Fruit fly (Drosophila melanogaster) whole organism, pupa: Measurements from ENCODE around the gene CG43993.

Experiments
- CG10348 ChIP-seq: fragments of 200-800 bp; sonication (Bioruptor generic); IDR thresholded peaks from 2 replicates; pipeline ENCODE4 v1.3.6; 2022; ENCODE audit warnings: missing biosample characterization, missing genetic modification characterization
- CG12605 ChIP-seq: fragments of 200-800 bp; sonication (Bioruptor generic); IDR thresholded peaks from 2 replicates; pipeline ENCODE4 v1.3.6; 2022; ENCODE audit warnings: missing biosample characterization, missing genetic modification characterization
- CG14655 ChIP-seq: fragments of 200-800 bp; sonication (Bioruptor generic); optimal IDR thresholded peaks from 3 replicates; lab custom pipeline; 2017; ENCODE audit warnings: mild to moderate bottlenecking, missing biosample characterization, missing genetic modification reagents, missing genetic modification characterization
- CG15710 ChIP-seq: fragments of 200-800 bp; sonication (Bioruptor generic); optimal IDR thresholded peaks from 2 replicates; lab custom pipeline; 2018; ENCODE audit warnings: missing biosample characterization, mild to moderate bottlenecking, missing genetic modification characterization, moderate library complexity
- CG17806 ChIP-seq: fragments of 200-800 bp; sonication (Bioruptor generic); optimal IDR thresholded peaks from 2 replicates; lab custom pipeline; 2018; ENCODE audit warnings: missing biosample characterization, mild to moderate bottlenecking, missing genetic modification characterization, moderate library complexity
- CG32121 ChIP-seq: fragments of 200-800 bp; sonication (Bioruptor generic); IDR thresholded peaks from 2 replicates; pipeline ENCODE4 v1.3.6; 2022; ENCODE audit warnings: missing biosample characterization, missing genetic modification characterization
- CG8301 ChIP-seq: fragments of 200-800 bp; sonication (Bioruptor generic); optimal IDR thresholded peaks from 2 replicates; lab custom pipeline; 2018; ENCODE audit warnings: missing biosample characterization, mild to moderate bottlenecking, missing genetic modification characterization
- CG9948 ChIP-seq: fragments of 200-800 bp; sonication (Bioruptor generic); optimal IDR thresholded peaks from 2 replicates; lab custom pipeline; 2018; ENCODE audit warnings: missing biosample characterization, mild to moderate bottlenecking, missing genetic modification characterization, moderate library complexity
- D1 ChIP-seq: fragments of 200-800 bp; sonication (Bioruptor generic); optimal IDR thresholded peaks from 2 replicates; lab custom pipeline; 2018; ENCODE audit warnings: missing biosample characterization, mild to moderate bottlenecking, missing genetic modification characterization, moderate library complexity
- EcR ChIP-seq: fragments of 200-800 bp; sonication (Bioruptor generic); optimal IDR thresholded peaks from 3 replicates; lab custom pipeline; 2019; ENCODE audit warnings: missing biosample characterization, missing genetic modification characterization, mild to moderate bottlenecking, moderate library complexity, missing genetic modification reagents
- Ets98B ChIP-seq: fragments of 200-800 bp; sonication (Bioruptor generic); IDR thresholded peaks from 2 replicates; pipeline ENCODE4 v1.3.6; 2022; ENCODE audit warnings: missing biosample characterization, missing genetic modification characterization
- Snoo ChIP-seq: fragments of 200-800 bp; sonication (Bioruptor generic); optimal IDR thresholded peaks from 3 replicates; lab custom pipeline; 2017; ENCODE audit warnings: missing biosample characterization, mild to moderate bottlenecking, missing genetic modification characterization, inconsistent platforms
- fd96Ca ChIP-seq: fragments of 200-800 bp; sonication (Bioruptor generic); IDR thresholded peaks from 3 replicates; pipeline ENCODE4 v1.3.6; 2022; ENCODE audit warnings: missing biosample characterization, missing genetic modification characterization
- gl ChIP-seq: fragments of 200-800 bp; sonication (Bioruptor generic); optimal IDR thresholded peaks from 2 replicates; lab custom pipeline; 2018; ENCODE audit warnings: missing biosample characterization, mild to moderate bottlenecking, missing genetic modification characterization

DNA sequence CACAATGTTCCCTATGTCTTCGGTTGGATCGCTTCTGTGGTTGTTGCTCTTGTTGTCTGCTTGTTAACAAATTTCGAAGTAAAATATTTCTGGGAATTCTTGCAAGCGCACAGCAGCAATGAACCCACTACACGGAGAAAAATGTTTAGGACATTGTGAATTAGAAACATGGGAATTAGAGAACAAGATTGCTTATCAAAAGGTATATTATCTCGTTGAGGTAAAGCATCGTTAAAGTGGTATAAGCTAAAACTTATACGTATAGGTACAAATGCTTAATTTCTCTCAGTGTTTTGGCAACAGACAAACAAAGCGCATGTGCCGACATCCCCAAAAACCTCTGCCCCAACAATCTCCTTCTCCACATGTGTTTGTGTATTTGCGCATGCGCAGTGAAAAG lies 21.3 kb downstream of the CG43993 start:
- TF ChIP-seq CG14655 (GFP tag; lab: Kevin White, UChicago) (peak; percentile 71), CG8301 (peak; percentile 60), D1 (tag; lab: Kevin White, UChicago) (no peak), Snoo (tag; lab: Kevin White, UChicago) (peak; percentile 82), EcR (GFP tag; lab: Kevin White, UChicago) (no peak), CG32121 (no peak), CG10348 (no peak), gl (tag; lab: Kevin White, UChicago) (no peak), CG15710 (tag; lab: Kevin White, UChicago) (peak; percentile 39), CG9948 (tag; lab: Kevin White, UChicago) (peak; percentile 62), fd96Ca (peak; percentile 19; the same call in 1 of the 3 replicates), CG12605 (GFP tag; lab: Robert Waterston, UW) (no peak), Ets98B (GFP tag; lab: Robert Waterston, UW) (0 out of 2 replicates have a peak, but pooled peaks have one; percentile 15), CG17806 (peak; percentile 66)
